Worm (Caenorhabditis elegans): ENCODE results near the gene B0361.4.

B0361.4 gene

DNA sequence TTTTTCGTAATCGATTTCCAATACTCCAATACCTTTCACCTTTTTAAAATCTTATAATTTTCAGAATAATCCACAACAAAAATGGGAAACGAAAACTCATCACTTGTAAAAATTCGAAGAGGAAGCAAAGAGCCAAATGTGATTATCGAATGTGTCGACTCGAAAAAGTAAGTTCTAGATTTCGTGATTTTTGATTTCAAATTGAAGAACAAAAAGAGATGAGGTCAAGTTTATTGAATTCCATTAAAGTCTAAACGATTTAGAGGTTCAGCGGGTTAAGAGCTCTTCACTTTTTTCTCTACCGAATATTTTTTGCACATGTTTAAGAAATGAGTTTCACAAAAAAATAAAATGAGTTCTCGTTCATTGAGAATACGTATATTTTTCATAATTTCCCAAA lies at the start of gene B0361.4:
Gene B0361.4, plus strand, starts transcription at position 61 of the 400 bp plus-strand sequence.
- TF ChIP-seq nfya-2 (GFP tag; IDR thresholded peaks at IDR 0.05): no peak

DNA sequence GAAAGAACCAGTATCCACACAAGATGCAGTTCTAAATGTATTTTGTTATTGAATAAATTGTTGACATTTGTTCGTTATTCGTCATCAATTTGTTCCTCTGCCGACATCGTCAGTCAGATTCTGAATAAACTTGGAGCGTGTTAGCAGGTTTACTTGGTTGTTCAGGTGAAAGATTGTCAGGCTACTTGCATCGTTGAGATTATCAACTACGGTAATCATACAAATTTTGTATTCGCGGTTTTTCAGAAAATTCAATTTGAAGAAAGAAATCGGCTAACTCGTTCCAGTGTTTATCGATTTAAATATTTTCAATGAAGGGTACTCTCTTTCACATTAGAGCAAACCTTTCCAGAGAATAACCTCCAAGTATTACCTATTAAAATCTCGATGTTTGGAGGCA lies 49.1 kb upstream of the B0361.4 start, which contains the start of gene R151.2:
Gene R151.2, plus strand, starts transcription at position 247 of the 400 bp plus-strand sequence.
- peak; percentile 24; the same call in 1 of the 2 replicates for TF ChIP-seq hmg-1.2 (GFP tag; IDR thresholded peaks at IDR 0.05)
- no peak for TF ChIP-seq lin-40 (tag; optimal IDR thresholded peaks at IDR 0.05)
- no peak for TF ChIP-seq nhr-90 (tag; optimal IDR thresholded peaks at IDR 0.05)
- TF ChIP-seq F57A8.1 (GFP tag; optimal IDR thresholded peaks at IDR 0.05): peak; percentile 6
- TF ChIP-seq ekl-4 (GFP tag; IDR thresholded peaks at IDR 0.05): peak; percentile 45; the same call in 1 of the 2 replicates
- TF ChIP-seq aptf-3 (GFP tag; IDR thresholded peaks at IDR 0.05): no peak
- 0 out of 2 replicates have a peak, but pooled peaks have one; percentile 47 for TF ChIP-seq nfyb-1 (GFP tag; IDR thresholded peaks at IDR 0.05)
- TF ChIP-seq zim-3 (tag; optimal IDR thresholded peaks at IDR 0.05): no peak
- no peak for TF ChIP-seq dpff-1 (tag; optimal IDR thresholded peaks at IDR 0.05)
- TF ChIP-seq madf-6 (GFP tag; IDR thresholded peaks at IDR 0.05): 0 out of 2 replicates have a peak, but pooled peaks have one; percentile 28
- TF ChIP-seq gei-17 (GFP tag; optimal IDR thresholded peaks at IDR 0.05): no peak
- no peak for TF ChIP-seq F52B5.7 (tag; optimal IDR thresholded peaks at IDR 0.05)
- TF ChIP-seq F57C9.4 (tag; optimal IDR thresholded peaks at IDR 0.05): no peak
- no peak for TF ChIP-seq ama-1 (optimal IDR thresholded peaks at IDR 0.05)
- peak in 1 of 2 experiments; percentile 61 for TF ChIP-seq ama-1 (GFP tag; optimal IDR thresholded peaks at IDR 0.05)
- TF ChIP-seq Y53G8AR.9 (GFP tag; conservative IDR thresholded peaks at IDR 0.05): 0 out of 2 replicates have a peak, but pooled peaks have one; percentile 26
- TF ChIP-seq nhr-179 (tag; optimal IDR thresholded peaks at IDR 0.05): no peak
- no peak for TF ChIP-seq F37B4.10 (GFP tag; IDR thresholded peaks at IDR 0.05)
- TF ChIP-seq rcor-1 (GFP tag; IDR thresholded peaks at IDR 0.05): no peak; the same call in 1 of the 2 replicates
- TF ChIP-seq ztf-25 (GFP tag; IDR thresholded peaks at IDR 0.05): no peak
- peak in 1 of 2 experiments; percentile 4 for TF ChIP-seq rec-8 (tag; optimal IDR thresholded peaks at IDR 0.05)
- TF ChIP-seq F10E7.11 (tag; optimal IDR thresholded peaks at IDR 0.05): no peak
- TF ChIP-seq madf-10 (tag; optimal IDR thresholded peaks at IDR 0.05): no peak
- TF ChIP-seq F55B11.4 (tag; optimal IDR thresholded peaks at IDR 0.05; ENCODE audit: borderline replicate concordance, insufficient read depth): no peak
- TF ChIP-seq nhr-120 (GFP tag; IDR thresholded peaks at IDR 0.05): no peak
- 0 out of 2 replicates have a peak, but pooled peaks have one; percentile 35 for TF ChIP-seq egl-44 (GFP tag; IDR thresholded peaks at IDR 0.05)
- TF ChIP-seq F22D6.2 (tag; optimal IDR thresholded peaks at IDR 0.05): no peak
- peak; percentile 60 for TF ChIP-seq attf-6 (GFP tag; IDR thresholded peaks at IDR 0.05)
- TF ChIP-seq pbrm-1 (GFP tag; IDR thresholded peaks at IDR 0.05): no peak
- TF ChIP-seq ztf-28 (GFP tag; IDR thresholded peaks at IDR 0.05): no peak
- TF ChIP-seq lsl-1 (GFP tag; optimal IDR thresholded peaks at IDR 0.05): peak; percentile 42
- TF ChIP-seq hsf-1 (GFP tag; IDR thresholded peaks at IDR 0.05): 0 out of 2 replicates have a peak, but pooled peaks have one; percentile 5
- no peak for TF ChIP-seq ceh-27 (GFP tag; optimal IDR thresholded peaks at IDR 0.05)
- TF ChIP-seq F33H1.4 (GFP tag; IDR thresholded peaks at IDR 0.05): peak; percentile 38
- TF ChIP-seq let-526 (GFP tag; IDR thresholded peaks at IDR 0.05): no peak
- TF ChIP-seq K11D2.4 (GFP tag; IDR thresholded peaks at IDR 0.05): no peak
- 0 out of 2 replicates have a peak, but pooled peaks have one; percentile 12 for TF ChIP-seq dox-1 (GFP tag; IDR thresholded peaks at IDR 0.05)
- TF ChIP-seq C06A6.2 (GFP tag; conservative IDR thresholded peaks at IDR 0.05): no peak
- peak; percentile 77 for TF ChIP-seq hrde-1 (tag; optimal IDR thresholded peaks at IDR 0.05; ENCODE audit: borderline replicate concordance)
- peak; percentile 57 for TF ChIP-seq F49E8.2 (tag; optimal IDR thresholded peaks at IDR 0.05; ENCODE audit: insufficient read depth)
- TF ChIP-seq B0336.3 (GFP tag; IDR thresholded peaks at IDR 0.05): peak; percentile 54
- no peak for TF ChIP-seq bed-2 (GFP tag; IDR thresholded peaks at IDR 0.05)
- no peak for TF ChIP-seq K12H6.12 (tag; optimal IDR thresholded peaks at IDR 0.05)
- no peak for TF ChIP-seq mel-28 (tag; optimal IDR thresholded peaks at IDR 0.05; ENCODE audit: borderline replicate concordance)
- TF ChIP-seq nhr-27 (tag; optimal IDR thresholded peaks at IDR 0.05): no peak
- peak; percentile 24; the same call in 1 of the 2 replicates for TF ChIP-seq ceh-100 (GFP tag; IDR thresholded peaks at IDR 0.05)

Measured in whole organism, young adult.